Fruit fly (Drosophila melanogaster) whole organism, embryonic: ENCODE results near the gene CG14253.

Experiments used
- ATbp ChIP-seq: fragments of 200-800 bp; sonication (Bioruptor generic); optimal IDR thresholded peaks from 2 replicates; lab custom pipeline; 2017; ENCODE audit warnings: missing biosample characterization, mild to moderate bottlenecking, missing genetic modification characterization, missing genetic modification reagents
- Adf1 ChIP-seq: fragments of 200-800 bp; sonication (Bioruptor generic); IDR thresholded peaks from 2 replicates; pipeline ENCODE4 v1.3.6; 2022; ENCODE audit warnings: missing biosample characterization, missing genetic modification characterization
- CG14014 ChIP-seq: fragments of 200-800 bp; sonication (Bioruptor generic); IDR thresholded peaks from 2 replicates; pipeline ENCODE4 v1.3.6; 2022; ENCODE audit warnings: missing biosample characterization, missing genetic modification characterization
- CG14667 ChIP-seq: fragments of 200-800 bp; sonication (Bioruptor generic); IDR thresholded peaks from 2 replicates; pipeline ENCODE4 v1.3.6; 2022; ENCODE audit warnings: missing biosample characterization, missing genetic modification characterization
- CG15696 ChIP-seq: fragments of 200-800 bp; sonication (Bioruptor generic); optimal IDR thresholded peaks from 2 replicates; lab custom pipeline; 2019; ENCODE audit warnings: missing biosample characterization, mild to moderate bottlenecking, missing genetic modification characterization, moderate library complexity
- CG1602 ChIP-seq: fragments of 200-800 bp; sonication (Bioruptor generic); optimal IDR thresholded peaks from 3 replicates; lab custom pipeline; 2016; ENCODE audit warnings: missing biosample characterization, missing genetic modification characterization
- CG16815 ChIP-seq: fragments of 200-800 bp; sonication (Bioruptor generic); optimal IDR thresholded peaks from 3 replicates; lab custom pipeline; 2017; ENCODE audit warnings: missing biosample characterization, mild to moderate bottlenecking, missing genetic modification characterization
- CG1792 ChIP-seq: fragments of 200-800 bp; sonication (Bioruptor generic); optimal IDR thresholded peaks from 2 replicates; lab custom pipeline; 2016; ENCODE audit warnings: missing biosample characterization, missing genetic modification characterization
- CG18262 ChIP-seq: fragments of 200-800 bp; optimal IDR thresholded peaks from 3 replicates; lab custom pipeline; 2019; ENCODE audit warnings: missing biosample characterization, mild to moderate bottlenecking, missing genetic modification characterization, moderate library complexity
- CG2120 ChIP-seq: fragments of 200-800 bp; sonication (Bioruptor generic); optimal IDR thresholded peaks from 3 replicates; lab custom pipeline; 2016; ENCODE audit warnings: missing biosample characterization, missing genetic modification characterization
- CG2889 ChIP-seq: fragments of 200-800 bp; sonication (Bioruptor generic); IDR thresholded peaks from 3 replicates; pipeline ENCODE4 v1.3.6; 2022; ENCODE audit warnings: missing biosample characterization, missing genetic modification characterization
- CG30020 ChIP-seq: fragments of 200-800 bp; optimal IDR thresholded peaks from 2 replicates; lab custom pipeline; 2019; ENCODE audit warnings: missing biosample characterization, mild to moderate bottlenecking, missing genetic modification characterization, moderate library complexity
- CG31441 ChIP-seq: fragments of 200-800 bp; sonication (Bioruptor generic); IDR thresholded peaks from 2 replicates; pipeline ENCODE4 v1.3.6; 2022; ENCODE audit warnings: missing biosample characterization, missing genetic modification characterization
- CG4328 ChIP-seq: fragments of 200-800 bp; sonication (Bioruptor generic); optimal IDR thresholded peaks from 3 replicates; lab custom pipeline; 2017; ENCODE audit warnings: missing biosample characterization, missing genetic modification reagents, missing genetic modification characterization
- CG4404 ChIP-seq: fragments of 200-800 bp; sonication (Bioruptor generic); IDR thresholded peaks from 2 replicates; pipeline ENCODE4 v1.3.6; 2022; ENCODE audit warnings: missing biosample characterization, missing genetic modification characterization
- CG6272 ChIP-seq: fragments of 200-800 bp; sonication (Bioruptor generic); IDR thresholded peaks from 2 replicates; pipeline ENCODE4 v1.3.6; 2022; ENCODE audit warnings: missing biosample characterization, missing genetic modification characterization
- CG8388 ChIP-seq: fragments of 200-800 bp; sonication (Bioruptor generic); optimal IDR thresholded peaks from 2 replicates; lab custom pipeline; 2019; ENCODE audit warnings: missing biosample characterization, mild to moderate bottlenecking, missing genetic modification characterization, moderate library complexity
- CG9932 ChIP-seq: fragments of 200-800 bp; sonication (Bioruptor generic); IDR thresholded peaks from 2 replicates; pipeline ENCODE4 v1.3.6; 2022; ENCODE audit warnings: missing biosample characterization, missing genetic modification characterization
- CkIIα-i1 ChIP-seq: fragments of 200-800 bp; sonication (Bioruptor generic); IDR thresholded peaks from 2 replicates; pipeline ENCODE4 v1.3.6; 2022; ENCODE audit warnings: missing biosample characterization, missing genetic modification characterization
- D19B ChIP-seq: fragments of 200-800 bp; sonication (Bioruptor generic); optimal IDR thresholded peaks from 2 replicates; lab custom pipeline; 2017; ENCODE audit warnings: missing biosample characterization, mild to moderate bottlenecking, missing genetic modification characterization
- Dek ChIP-seq: fragments of 200-800 bp; sonication (Bioruptor generic); optimal IDR thresholded peaks from 3 replicates; lab custom pipeline; 2019; ENCODE audit warnings: missing biosample characterization, mild to moderate bottlenecking, missing genetic modification characterization, moderate library complexity
- H2.0 ChIP-seq: fragments of 200-800 bp; sonication (Bioruptor generic); IDR thresholded peaks from 2 replicates; pipeline ENCODE4 v1.3.6; 2022; ENCODE audit warnings: missing biosample characterization, missing genetic modification characterization
- HHEX ChIP-seq: fragments of 200-800 bp; sonication (Bioruptor generic); optimal IDR thresholded peaks from 3 replicates; lab custom pipeline; 2017; ENCODE audit warnings: missing biosample characterization, mild to moderate bottlenecking, missing genetic modification characterization, missing genetic modification reagents
- HLH3B ChIP-seq: fragments of 200-800 bp; sonication (Bioruptor generic); IDR thresholded peaks from 2 replicates; pipeline ENCODE4 v1.3.6; 2022; ENCODE audit warnings: missing biosample characterization, missing genetic modification characterization
- Hr51 ChIP-seq, 2 experiments: fragments of 200-800 bp; sonication (Bioruptor generic); optimal IDR thresholded peaks; 2 replicates in 1 of 2; 3 replicates in 1 of 2; lab custom pipeline; 2016 to 2018; ENCODE audit warnings: missing biosample characterization in 2 of 2, missing genetic modification characterization in 2 of 2, mild to moderate bottlenecking in 1 of 2, moderate library complexity in 1 of 2
- Rx ChIP-seq: fragments of 200-800 bp; sonication (Bioruptor generic); IDR thresholded peaks from 2 replicates; pipeline ENCODE4 v1.3.6; 2022; ENCODE audit warnings: missing biosample characterization, missing genetic modification characterization
- Scr ChIP-seq: fragments of 200-800 bp; sonication (Bioruptor generic); IDR thresholded peaks from 2 replicates; pipeline ENCODE4 v1.3.6; 2022; ENCODE audit warnings: missing biosample characterization, missing genetic modification characterization; ENCODE audit not compliant: partially characterized antibody
- Side ChIP-seq: fragments of 200-800 bp; sonication (Bioruptor generic); optimal IDR thresholded peaks from 2 replicates; lab custom pipeline; 2016; ENCODE audit warnings: missing biosample characterization, missing genetic modification characterization
- Sin3A ChIP-seq: fragments of >200 bp; optimal IDR thresholded peaks from 2 replicates; lab custom pipeline; 2018
- Six4 ChIP-seq: fragments of 200-800 bp; sonication (Bioruptor generic); optimal IDR thresholded peaks from 2 replicates; lab custom pipeline; 2016; ENCODE audit warnings: missing biosample characterization, missing genetic modification characterization
- Tbp ChIP-seq: fragments of >200 bp; optimal IDR thresholded peaks from 2 replicates; lab custom pipeline; 2018; ENCODE audit warnings: missing biosample characterization, missing genetic modification characterization
- az2 ChIP-seq: fragments of 200-800 bp; sonication (Bioruptor generic); optimal IDR thresholded peaks from 3 replicates; lab custom pipeline; 2016; ENCODE audit warnings: missing biosample characterization, missing genetic modification characterization
- bbx ChIP-seq: fragments of 200-800 bp; sonication (Bioruptor generic); IDR thresholded peaks from 2 replicates; pipeline ENCODE4 v1.3.6; 2022; ENCODE audit warnings: missing biosample characterization, missing genetic modification characterization; ENCODE audit not compliant: partially characterized antibody
- btn ChIP-seq: fragments of 200-800 bp; sonication (Bioruptor generic); optimal IDR thresholded peaks from 2 replicates; lab custom pipeline; 2016; ENCODE audit warnings: missing biosample characterization, missing genetic modification characterization
- caup ChIP-seq: fragments of 200-800 bp; sonication (Bioruptor generic); optimal IDR thresholded peaks from 3 replicates; lab custom pipeline; 2017; ENCODE audit warnings: missing biosample characterization, mild to moderate bottlenecking, missing genetic modification characterization, moderate library complexity; ENCODE audit not compliant: severe bottlenecking
- chn ChIP-seq: fragments of 200-800 bp; sonication (Bioruptor generic); optimal IDR thresholded peaks from 2 replicates; lab custom pipeline; 2016; ENCODE audit warnings: missing biosample characterization, missing genetic modification characterization
- dati ChIP-seq: fragments of 200-800 bp; sonication (Bioruptor generic); IDR thresholded peaks from 2 replicates; pipeline ENCODE4 v1.3.6; 2022; ENCODE audit warnings: missing biosample characterization, missing genetic modification characterization
- dmrt11E ChIP-seq: fragments of 200-800 bp; sonication (Bioruptor generic); optimal IDR thresholded peaks from 3 replicates; lab custom pipeline; 2018; ENCODE audit warnings: missing biosample characterization, mild to moderate bottlenecking, missing genetic modification characterization, moderate library complexity
- hb ChIP-seq: fragments of 200-800 bp; sonication (Bioruptor generic); IDR thresholded peaks from 3 replicates; pipeline ENCODE4 v1.3.6; 2022; ENCODE audit warnings: missing biosample characterization, missing genetic modification characterization; ENCODE audit not compliant: partially characterized antibody
- insv ChIP-seq, 2 experiments: fragments of 200-800 bp; sonication (Bioruptor generic); optimal IDR thresholded peaks; 3 replicates each; lab custom pipeline; 2016 to 2018; ENCODE audit warnings: missing biosample characterization in 2 of 2, missing genetic modification characterization in 2 of 2
- lab ChIP-seq: fragments of 200-800 bp; sonication (Bioruptor generic); optimal IDR thresholded peaks from 3 replicates; lab custom pipeline; 2017; ENCODE audit warnings: missing biosample characterization, missing genetic modification characterization, mild to moderate bottlenecking, moderate library complexity, missing genetic modification reagents
- lov ChIP-seq, 2 experiments: fragments of 200-800 bp in 1 of 2; fragments of >200 bp in 1 of 2; sonication (Bioruptor generic) in 1 of 2; IDR thresholded peaks in 1 of 2; optimal IDR thresholded peaks in 1 of 2; 2 replicates in 1 of 2; 3 replicates in 1 of 2; pipeline versions ENCODE4 v1.3.6 to Lab custom; 2017 to 2022; ENCODE audit warnings: missing biosample characterization in 1 of 2, missing genetic modification characterization in 1 of 2
- nom ChIP-seq: fragments of 200-800 bp; sonication (Bioruptor generic); optimal IDR thresholded peaks from 2 replicates; lab custom pipeline; 2017; ENCODE audit warnings: missing biosample characterization, missing genetic modification characterization, mild to moderate bottlenecking, moderate library complexity, missing genetic modification reagents
- p53 ChIP-seq: fragments of 200-800 bp; sonication (Bioruptor generic); optimal IDR thresholded peaks from 2 replicates; lab custom pipeline; 2016; ENCODE audit warnings: missing biosample characterization, missing genetic modification characterization
- pfk ChIP-seq: fragments of 200-800 bp; sonication (Bioruptor generic); optimal IDR thresholded peaks from 2 replicates; lab custom pipeline; 2018; ENCODE audit warnings: missing biosample characterization, mild to moderate bottlenecking, missing genetic modification characterization, moderate library complexity
- row ChIP-seq: fragments of 200-800 bp; sonication (Bioruptor generic); IDR thresholded peaks from 3 replicates; pipeline ENCODE4 v1.3.6; 2022; ENCODE audit warnings: missing biosample characterization, missing genetic modification characterization
- sens-2 ChIP-seq: fragments of 200-800 bp; sonication (Bioruptor generic); IDR thresholded peaks from 2 replicates; pipeline ENCODE4 v1.3.6; 2022; ENCODE audit warnings: missing biosample characterization, missing genetic modification characterization
- slp2 ChIP-seq: fragments of 200-800 bp; sonication (Bioruptor generic); optimal IDR thresholded peaks from 2 replicates; lab custom pipeline; 2016; ENCODE audit warnings: missing biosample characterization, missing genetic modification characterization
- sug ChIP-seq: fragments of 200-800 bp; optimal IDR thresholded peaks from 2 replicates; lab custom pipeline; 2019; ENCODE audit warnings: missing biosample characterization, mild to moderate bottlenecking, missing genetic modification characterization, moderate library complexity

CG14253 gene

dm6 chr3R:26968823-26969638 is 9.3 kb upstream of the CG14253 start (continued):
- TF ChIP-seq Rx (GFP tag; lab: Robert Waterston, UW) (no peak), CG15696 (tag; lab: Kevin White, UChicago) (no peak), Scr (GFP tag; lab: Robert Waterston, UW) (no peak), ATbp (GFP tag; lab: Kevin White, UChicago) (peak; percentile 3), caup (GFP tag; lab: Kevin White, UChicago) (no peak), CG6272 (no peak), az2 (peak; percentile 17), CG31441 (GFP tag; lab: Robert Waterston, UW) (no peak), HHEX (GFP tag; lab: Kevin White, UChicago) (no peak), sens-2 (no peak), Six4 (GFP tag; lab: Kevin White, UChicago) (no peak), CG4328 (GFP tag; lab: Kevin White, UChicago) (no peak), bbx (no peak), hb (GFP tag; lab: Robert Waterston, UW) (no peak), D19B (no peak), CG14667 (GFP tag; lab: Robert Waterston, UW) (no peak), CG18262 (tag; lab: Kevin White, UChicago) (peak; percentile 37), CkIIα-i1 (GFP tag; lab: Robert Waterston, UW) (no peak), dati (GFP tag; lab: Robert Waterston, UW) (no peak), CG1792 (no peak), H2.0 (GFP tag; lab: Robert Waterston, UW) (no peak), dmrt11E (peak; percentile 32), Tbp (GFP tag; lab: Kevin White, UChicago) (no peak), insv (GFP tag; optimal IDR thresholded peaks at IDR 0.05; lab: Kevin White, UChicago) (no peak), CG30020 (no peak), pfk (GFP tag; lab: Kevin White, UChicago) (no peak), chn (GFP tag; lab: Kevin White, UChicago) (no peak), Dek (no peak), CG9932 (GFP tag; lab: Robert Waterston, UW) (0 out of 2 replicates have a peak, but pooled peaks have one; percentile 16), btn (no peak), sug (tag; lab: Kevin White, UChicago) (peak; percentile 91), CG4404 (GFP tag; lab: Robert Waterston, UW) (no peak), CG2889 (GFP tag; lab: Robert Waterston, UW) (no peak), row (GFP tag; lab: Robert Waterston, UW) (peak; percentile 55), CG16815 (GFP tag; lab: Kevin White, UChicago) (no peak), CG14014 (0 out of 2 replicates have a peak, but pooled peaks have one; percentile 19), Adf1 (GFP tag; lab: Robert Waterston, UW) (no peak), CG2120 (peak; percentile 10), CG1602 (GFP tag; lab: Kevin White, UChicago) (no peak), CG8388 (GFP tag; lab: Kevin White, UChicago) (peak; percentile 20), nom (no peak), p53 (no peak), lab (GFP tag; lab: Kevin White, UChicago) (no peak), Hr51 (GFP tag; optimal IDR thresholded peaks at IDR 0.05; lab: Kevin White, UChicago) (peak in 1 of 2 experiments; percentile 61), slp2 (GFP tag; lab: Kevin White, UChicago) (no peak), Side (GFP tag; lab: Kevin White, UChicago) (no peak), HLH3B (GFP tag; lab: Robert Waterston, UW) (no peak), lov (optimal IDR thresholded peaks at IDR 0.05; lab: Kevin White, UChicago) (no peak), lov (GFP tag; IDR thresholded peaks at IDR 0.05; lab: Robert Waterston, UW) (no peak), Sin3A (lab: Kevin White, UChicago) (no peak)
